Fruit fly (Drosophila melanogaster): ENCODE data around the gene Nek2.

The Nek2 gene

dm6 chrX:7908239-7909068 lies 17.0 kb upstream of the Nek2 start, which contains the start of the genes dpr14 and spidey (continued):
- TF ChIP-seq Myc (optimal IDR thresholded peaks at IDR 0.05), result no peak

dm6 chrX:7901153-7902038 lies 9.9 kb upstream of the Nek2 start, which contains the start of the genes RpS6 and bys:
Gene RpS6 (minus strand): TSS chrX:7901331.
Gene bys (plus strand): TSS chrX:7901880.
- TF ChIP-seq dsf (GFP tag; optimal IDR thresholded peaks at IDR 0.05; ENCODE audit: borderline replicate concordance) (peak; percentile 44), dmrt93B (GFP tag; optimal IDR thresholded peaks at IDR 0.05) (peak; percentile 40), br (GFP tag; optimal IDR thresholded peaks at IDR 0.05) (peak; percentile 48), brk (GFP tag; optimal IDR thresholded peaks at IDR 0.05) (peak; percentile 45), Myc (optimal IDR thresholded peaks at IDR 0.05) (peak; percentile 47), woc (GFP tag; optimal IDR thresholded peaks at IDR 0.05) (peak; percentile 63), jim (GFP tag; optimal IDR thresholded peaks at IDR 0.05) (peak; percentile 57), Hnf4 (GFP tag; optimal IDR thresholded peaks at IDR 0.05) (peak; percentile 60), rgr (GFP tag; optimal IDR thresholded peaks at IDR 0.05) (peak; percentile 67), CG32264 (GFP tag; optimal IDR thresholded peaks at IDR 0.05) (no peak), sv (GFP tag; optimal IDR thresholded peaks at IDR 0.05) (peak; percentile 39), OdsH (GFP tag; optimal IDR thresholded peaks at IDR 0.05) (peak; percentile 19), h (GFP tag; optimal IDR thresholded peaks at IDR 0.05) (peak; percentile 38), foxo (GFP tag; optimal IDR thresholded peaks at IDR 0.05) (peak in 1 of 2 experiments; percentile 43), psq (GFP tag; optimal IDR thresholded peaks at IDR 0.05) (peak; percentile 31), Hr83 (GFP tag; optimal IDR thresholded peaks at IDR 0.05; ENCODE audit: poor library complexity, severe bottlenecking) (peak; percentile 93), Dfd (GFP tag; optimal IDR thresholded peaks at IDR 0.05) (no peak), HLH106 (tag; optimal IDR thresholded peaks at IDR 0.05) (peak; percentile 43), pan (optimal IDR thresholded peaks at IDR 0.05) (no peak), Sp1 (GFP tag; optimal IDR thresholded peaks at IDR 0.05) (peak; percentile 64), usp (GFP tag; optimal IDR thresholded peaks at IDR 0.05) (no peak), ey (GFP tag; optimal IDR thresholded peaks at IDR 0.05) (peak; percentile 7), fru (GFP tag; optimal IDR thresholded peaks at IDR 0.05) (peak; percentile 19), Jra (GFP tag; optimal IDR thresholded peaks at IDR 0.05) (peak; percentile 10), N (GFP tag; optimal IDR thresholded peaks at IDR 0.05) (no peak), sage (GFP tag; optimal IDR thresholded peaks at IDR 0.05) (peak; percentile 7), GATAd (GFP tag; optimal IDR thresholded peaks at IDR 0.05) (peak; percentile 33), CG9705 (GFP tag; optimal IDR thresholded peaks at IDR 0.05) (peak; percentile 19), dl (GFP tag; optimal IDR thresholded peaks at IDR 0.05; ENCODE audit: insufficient read depth in 1 of 2, partially characterized antibody in 2 of 2) (peak in 1 of 2 experiments; percentile 6), Mio (GFP tag; optimal IDR thresholded peaks at IDR 0.05) (no peak), Rel (GFP tag; optimal IDR thresholded peaks at IDR 0.05) (no peak), Rel (tag; optimal IDR thresholded peaks at IDR 0.05) (no peak), Vsx2 (GFP tag; optimal IDR thresholded peaks at IDR 0.05; ENCODE audit: partially characterized antibody) (no peak), Abd-B (GFP tag; optimal IDR thresholded peaks at IDR 0.05) (no peak), Dif (GFP tag; optimal IDR thresholded peaks at IDR 0.05; ENCODE audit: partially characterized antibody) (peak; percentile 41), lola (GFP tag; optimal IDR thresholded peaks at IDR 0.05) (no peak)

dm6 chrX:7900659-7901058 lies 9.2 kb upstream of the Nek2 start:
- no peak for TF ChIP-seq N (GFP tag; optimal IDR thresholded peaks at IDR 0.05)
- TF ChIP-seq psq (GFP tag; optimal IDR thresholded peaks at IDR 0.05), result no peak
- TF ChIP-seq dl (GFP tag; optimal IDR thresholded peaks at IDR 0.05; ENCODE audit: insufficient read depth in 1 of 2, partially characterized antibody in 2 of 2), result no peak
- TF ChIP-seq sage (GFP tag; optimal IDR thresholded peaks at IDR 0.05), result no peak
- no peak for TF ChIP-seq lola (GFP tag; optimal IDR thresholded peaks at IDR 0.05)
- no peak for TF ChIP-seq CrebA (GFP tag; optimal IDR thresholded peaks at IDR 0.05; ENCODE audit: borderline replicate concordance)
- no peak for TF ChIP-seq fru (GFP tag; optimal IDR thresholded peaks at IDR 0.05)
- TF ChIP-seq Rel (GFP tag; optimal IDR thresholded peaks at IDR 0.05), result no peak
- peak; percentile 88 for TF ChIP-seq Rel (tag; optimal IDR thresholded peaks at IDR 0.05)
